Fruit fly (Drosophila melanogaster): ENCODE data around the gene Tom70.
A peak's percentile ranks its signal among the peaks of the same experiment; 100 is the strongest.

DNA sequence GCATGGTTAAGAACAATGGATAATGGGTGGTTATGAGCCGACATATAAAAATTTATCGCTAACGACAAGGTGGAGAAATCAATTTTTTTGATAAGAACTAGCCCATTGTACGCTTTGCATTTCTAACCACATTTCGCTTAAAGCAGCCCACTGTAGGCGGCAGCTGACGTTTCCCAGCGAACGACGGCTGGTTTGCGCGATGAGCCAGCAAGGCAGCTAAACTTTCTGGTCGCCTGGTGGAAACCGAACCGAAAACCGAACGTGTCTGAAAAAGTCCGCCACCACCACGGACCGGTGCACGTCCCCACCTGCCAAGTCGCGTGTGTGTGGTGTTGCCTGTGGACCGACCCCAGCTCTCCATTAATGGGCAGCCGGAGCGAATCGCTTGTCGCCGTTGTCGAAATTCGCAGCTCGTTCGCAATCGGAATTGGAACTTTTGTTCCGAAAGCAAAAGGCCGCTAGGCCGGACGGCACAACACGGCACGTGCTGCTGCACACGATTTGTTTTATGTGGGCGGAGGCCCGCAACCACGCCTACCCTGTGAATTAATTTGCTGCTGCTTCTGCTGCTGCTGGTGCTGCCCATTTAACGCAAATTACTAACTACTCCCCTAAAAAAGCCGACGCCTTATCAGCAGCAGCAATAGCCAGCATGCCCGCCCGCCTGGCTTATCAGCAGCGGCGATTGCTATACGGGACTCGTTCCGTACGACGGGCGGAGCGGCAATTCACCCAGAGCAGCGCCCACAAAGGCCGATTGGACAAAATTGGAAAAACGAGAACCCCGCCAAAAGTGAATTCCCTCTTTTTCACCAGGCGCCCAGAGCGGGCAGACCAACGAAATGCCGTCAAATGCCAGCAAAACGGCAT is 35.2 kb downstream of the Tom70 start:
- TF ChIP-seq Hr38 (GFP tag; optimal IDR thresholded peaks at IDR 0.05) (no peak), Sox14 (GFP tag; optimal IDR thresholded peaks at IDR 0.05) (peak; percentile 42), acj6 (GFP tag; optimal IDR thresholded peaks at IDR 0.05) (peak; percentile 56), CG4318 (GFP tag; optimal IDR thresholded peaks at IDR 0.05) (peak; percentile 14), Eip78C (GFP tag) (peak; percentile 80), esn (GFP tag; optimal IDR thresholded peaks at IDR 0.05) (peak; percentile 48), CG34406 (GFP tag; optimal IDR thresholded peaks at IDR 0.05) (peak; percentile 13), CG11902 (GFP tag; optimal IDR thresholded peaks at IDR 0.05) (no peak), CG11762 (GFP tag; optimal IDR thresholded peaks at IDR 0.05; ENCODE audit: insufficient read depth) (peak; percentile 16), CG11294 (GFP tag; IDR thresholded peaks at IDR 0.05) (no peak), Eip93F (GFP tag; optimal IDR thresholded peaks at IDR 0.05) (no peak)

All from whole organism, prepupa.